Worm (Caenorhabditis elegans) whole organism, late embryonic: ENCODE results near the gene F11C1.1.

Experiments
- C38D4.7 ChIP-seq: fragments of 200-800 bp; sonication (Bioruptor generic); optimal IDR thresholded peaks from 2 replicates; lab custom pipeline; 2018; ENCODE audit warnings: mild to moderate bottlenecking, missing genetic modification characterization, moderate library complexity, missing compliant biosample characterization
- K02D7.2 ChIP-seq: sonication (generic microtip); optimal IDR thresholded peaks from 2 replicates; lab custom pipeline; 2017; ENCODE audit warnings: mild to moderate bottlenecking, missing genetic modification characterization, missing compliant biosample characterization
- T23F11.4 ChIP-seq: fragments of 200-800 bp; sonication (Bioruptor generic); optimal IDR thresholded peaks from 2 replicates; lab custom pipeline; 2018; ENCODE audit warnings: mild to moderate bottlenecking, missing genetic modification characterization, missing compliant biosample characterization
- ahr-1 ChIP-seq: sonication (generic microtip); optimal IDR thresholded peaks from 2 replicates; lab custom pipeline; 2016; ENCODE audit warnings: missing genetic modification characterization, missing compliant biosample characterization
- ama-1 ChIP-seq: fragments of 150-350 bp; optimal IDR thresholded peaks from 2 replicates; lab custom pipeline; 2014
- ceh-18 ChIP-seq: sonication (generic microtip); optimal IDR thresholded peaks from 2 replicates; lab custom pipeline; 2016; ENCODE audit warnings: missing genetic modification characterization, missing compliant biosample characterization
- ceh-22 ChIP-seq: sonication (generic microtip); optimal IDR thresholded peaks from 2 replicates; lab custom pipeline; 2017; ENCODE audit warnings: missing biosample characterization, missing genetic modification characterization
- ceh-48 ChIP-seq: sonication (generic microtip); optimal IDR thresholded peaks from 2 replicates; lab custom pipeline; 2016; ENCODE audit warnings: missing genetic modification characterization, inconsistent platforms, missing compliant biosample characterization
- ceh-6 ChIP-seq: fragments of 200-800 bp; sonication (Bioruptor generic); optimal IDR thresholded peaks from 2 replicates; lab custom pipeline; 2018; ENCODE audit warnings: mild to moderate bottlenecking, missing genetic modification characterization, missing compliant biosample characterization
- ceh-9 ChIP-seq: sonication (generic microtip); optimal IDR thresholded peaks from 2 replicates; lab custom pipeline; 2016; ENCODE audit warnings: mild to moderate bottlenecking, missing genetic modification characterization, inconsistent platforms, missing compliant biosample characterization
- che-1 ChIP-seq: sonication (generic microtip); optimal IDR thresholded peaks from 2 replicates; lab custom pipeline; 2016; ENCODE audit warnings: mild to moderate bottlenecking, missing genetic modification characterization, missing compliant biosample characterization
- dmd-4 ChIP-seq: sonication (generic microtip); optimal IDR thresholded peaks from 2 replicates; lab custom pipeline; 2016; ENCODE audit warnings: borderline replicate concordance, missing genetic modification characterization, missing compliant biosample characterization
- dve-1 ChIP-seq: sonication (generic microtip); optimal IDR thresholded peaks from 2 replicates; lab custom pipeline; 2017; ENCODE audit warnings: antibody characterized with exemption, mild to moderate bottlenecking, missing genetic modification characterization, missing compliant biosample characterization
- elt-2 ChIP-seq: sonication (generic microtip); optimal IDR thresholded peaks from 2 replicates; lab custom pipeline; 2016; ENCODE audit warnings: missing genetic modification reagents, missing genetic modification characterization, missing compliant biosample characterization
- elt-4 ChIP-seq: sonication (generic microtip); optimal IDR thresholded peaks from 2 replicates; lab custom pipeline; 2016; ENCODE audit warnings: missing genetic modification characterization, missing compliant biosample characterization
- ets-4 ChIP-seq: sonication (generic microtip); optimal IDR thresholded peaks from 2 replicates; lab custom pipeline; 2016; ENCODE audit warnings: missing genetic modification characterization, missing compliant biosample characterization
- fax-1 ChIP-seq: sonication (generic microtip); optimal IDR thresholded peaks from 2 replicates; lab custom pipeline; 2016; ENCODE audit warnings: missing genotype, missing genetic modification characterization, missing compliant biosample characterization
- fkh-6 ChIP-seq: sonication (generic microtip); optimal IDR thresholded peaks from 2 replicates; lab custom pipeline; 2016; ENCODE audit warnings: missing genetic modification characterization, missing compliant biosample characterization
- gmeb-2 ChIP-seq: sonication (generic microtip); optimal IDR thresholded peaks from 2 replicates; lab custom pipeline; 2016; ENCODE audit warnings: missing genetic modification characterization, inconsistent platforms, missing compliant biosample characterization
- hlh-13 ChIP-seq: fragments of 200-800 bp; sonication (Bioruptor generic); optimal IDR thresholded peaks from 2 replicates; lab custom pipeline; 2018; ENCODE audit warnings: mild to moderate bottlenecking, missing genetic modification characterization, missing compliant biosample characterization
- hlh-30 ChIP-seq: sonication (generic microtip); optimal IDR thresholded peaks from 2 replicates; lab custom pipeline; 2017; ENCODE audit warnings: antibody characterized with exemption, missing genetic modification characterization, missing compliant biosample characterization; ENCODE audit not compliant: insufficient read depth
- hlh-6 ChIP-seq: sonication (generic microtip); optimal IDR thresholded peaks from 2 replicates; lab custom pipeline; 2016; ENCODE audit warnings: missing genotype, missing genetic modification characterization, missing compliant biosample characterization
- lim-6 ChIP-seq: sonication (generic microtip); optimal IDR thresholded peaks from 2 replicates; lab custom pipeline; 2016; ENCODE audit warnings: missing genetic modification characterization, missing compliant biosample characterization
- madf-2 ChIP-seq: sonication (generic microtip); optimal IDR thresholded peaks from 2 replicates; lab custom pipeline; 2017; ENCODE audit warnings: missing genetic modification characterization, missing compliant biosample characterization
- mec-3 ChIP-seq: sonication (generic microtip); optimal IDR thresholded peaks from 2 replicates; lab custom pipeline; 2016; ENCODE audit warnings: borderline replicate concordance, missing genetic modification characterization, missing compliant biosample characterization
- nhr-11 ChIP-seq: fragments of 150-350 bp; optimal IDR thresholded peaks from 2 replicates; lab custom pipeline; 2014; ENCODE audit warnings: missing biosample characterization, missing genetic modification characterization
- odd-2 ChIP-seq: sonication (generic microtip); optimal IDR thresholded peaks from 2 replicates; lab custom pipeline; 2017; ENCODE audit warnings: antibody characterized with exemption, mild to moderate bottlenecking, missing genetic modification characterization, missing compliant biosample characterization
- pag-3 ChIP-seq: sonication (generic microtip); optimal IDR thresholded peaks from 2 replicates; lab custom pipeline; 2016; ENCODE audit warnings: missing compliant biosample characterization, missing genetic modification characterization, borderline replicate concordance
- pax-1 ChIP-seq: fragments of 150-350 bp; optimal IDR thresholded peaks from 2 replicates; lab custom pipeline; 2014; ENCODE audit warnings: missing biosample characterization, missing genetic modification characterization
- pha-2 ChIP-seq: sonication (generic microtip); optimal IDR thresholded peaks from 2 replicates; lab custom pipeline; 2017; ENCODE audit warnings: mild to moderate bottlenecking, missing genetic modification characterization, missing compliant biosample characterization
- pros-1 ChIP-seq: fragments of 150-350 bp; optimal IDR thresholded peaks from 2 replicates; lab custom pipeline; 2014; ENCODE audit warnings: missing biosample characterization, missing genetic modification reagents, missing genetic modification characterization
- ref-2 ChIP-seq: sonication (generic microtip); optimal IDR thresholded peaks from 2 replicates; lab custom pipeline; 2016; ENCODE audit warnings: missing genetic modification characterization, missing compliant biosample characterization
- rnt-1 ChIP-seq: sonication (generic microtip); optimal IDR thresholded peaks from 2 replicates; lab custom pipeline; 2016; ENCODE audit warnings: missing genetic modification characterization, missing compliant biosample characterization
- sox-2 ChIP-seq: fragments of 200-800 bp; sonication (Bioruptor generic); IDR thresholded peaks from 2 replicates; pipeline ENCODE4 v1.3.6; 2022; ENCODE audit warnings: missing genetic modification reagents, missing genetic modification characterization, missing compliant biosample characterization
- tbx-2 ChIP-seq: sonication (generic microtip); optimal IDR thresholded peaks from 2 replicates; lab custom pipeline; 2016; ENCODE audit warnings: missing genetic modification characterization, missing compliant biosample characterization
- tbx-7 ChIP-seq: sonication (generic microtip); optimal IDR thresholded peaks from 2 replicates; lab custom pipeline; 2016; ENCODE audit warnings: missing genotype, missing genetic modification characterization, missing compliant biosample characterization
- unc-3 ChIP-seq, 2 experiments: fragments of 200-800 bp in 1 of 2; sonication (Bioruptor generic) in 1 of 2; sonication (generic microtip) in 1 of 2; conservative IDR thresholded peaks in 1 of 2; optimal IDR thresholded peaks in 1 of 2; 2 replicates each; pipeline versions ENCODE4 v1.3.6 to Lab custom; 2016 to 2022; ENCODE audit warnings: missing compliant biosample characterization in 2 of 2, missing genetic modification characterization in 2 of 2, missing genetic modification reagents in 1 of 2
- unc-42 ChIP-seq: sonication (generic microtip); optimal IDR thresholded peaks from 2 replicates; lab custom pipeline; 2016; ENCODE audit warnings: missing genotype, missing genetic modification characterization, missing compliant biosample characterization
- unc-55 ChIP-seq: sonication (generic microtip); optimal IDR thresholded peaks from 2 replicates; lab custom pipeline; 2017; ENCODE audit warnings: missing biosample characterization, missing genetic modification reagents, missing genetic modification characterization

F11C1.1 gene

ce11 chrX:13016290-13016689 is 25.9 kb upstream of the F11C1.1 start:
- no peak for TF ChIP-seq unc-3 (GFP tag; conservative IDR thresholded peaks at IDR 0.05; lab: Robert Waterston, UW)
- no peak for TF ChIP-seq unc-3 (tag; optimal IDR thresholded peaks at IDR 0.05; lab: Kevin White, UChicago)
- no peak for TF ChIP-seq hlh-6
- no peak for TF ChIP-seq unc-42 (tag; lab: Kevin White, UChicago)
- TF ChIP-seq hlh-30, result no peak
- TF ChIP-seq lim-6 (tag; lab: Kevin White, UChicago), result no peak
- TF ChIP-seq pha-2, result no peak
- no peak for TF ChIP-seq ref-2
- no peak for TF ChIP-seq ceh-48 (tag; lab: Kevin White, UChicago)
- no peak for TF ChIP-seq fax-1 (tag; lab: Kevin White, UChicago)
- TF ChIP-seq ahr-1 (tag; lab: Kevin White, UChicago), result no peak
- TF ChIP-seq hlh-13 (GFP tag; lab: Kevin White, UChicago), result no peak
- no peak for TF ChIP-seq pax-1
- no peak for TF ChIP-seq T23F11.4 (GFP tag; lab: Kevin White, UChicago)
- no peak for TF ChIP-seq nhr-11 (tag; lab: Kevin White, UChicago)

- TF ChIP-seq ceh-9 (tag; lab: Kevin White, UChicago), result no peak
- TF ChIP-seq gmeb-2 (tag; lab: Kevin White, UChicago), result no peak
- no peak for TF ChIP-seq C38D4.7 (GFP tag; lab: Kevin White, UChicago)
- TF ChIP-seq ref-2, result no peak
- no peak for TF ChIP-seq ceh-22 (tag; lab: Kevin White, UChicago)
- no peak for TF ChIP-seq che-1 (tag; lab: Kevin White, UChicago)
- TF ChIP-seq madf-2 (tag; lab: Kevin White, UChicago), result no peak
- no peak for TF ChIP-seq K02D7.2 (tag; lab: Kevin White, UChicago)
- no peak for TF ChIP-seq ceh-48 (tag; lab: Kevin White, UChicago)
- TF ChIP-seq ets-4, result no peak
- no peak for TF ChIP-seq elt-4
- no peak for TF ChIP-seq dve-1 (tag; lab: Kevin White, UChicago)
- no peak for TF ChIP-seq elt-2
These were observed 24.0 kb upstream of the F11C1.1 start for ce11 chrX:13014341-13014740.

ce11 chrX:13011897-13012296 is 21.5 kb upstream of the F11C1.1 start:
- no peak for TF ChIP-seq hlh-30
- no peak for TF ChIP-seq fax-1 (tag; lab: Kevin White, UChicago)
- no peak for TF ChIP-seq odd-2 (tag; lab: Kevin White, UChicago)
- no peak for TF ChIP-seq ama-1 (lab: Kevin White, UChicago)
- TF ChIP-seq tbx-2 (tag; lab: Kevin White, UChicago), result peak; percentile 64
- TF ChIP-seq ceh-6 (GFP tag; lab: Kevin White, UChicago), result no peak
- no peak for TF ChIP-seq ceh-48 (tag; lab: Kevin White, UChicago)
- TF ChIP-seq mec-3 (tag; lab: Kevin White, UChicago), result no peak
- TF ChIP-seq hlh-6, result no peak
- TF ChIP-seq unc-55 (GFP tag; lab: Kevin White, UChicago), result peak; percentile 2
- no peak for TF ChIP-seq sox-2 (GFP tag; lab: Robert Waterston, UW)
- no peak for TF ChIP-seq tbx-7 (tag; lab: Kevin White, UChicago)
- TF ChIP-seq ceh-18 (tag; lab: Kevin White, UChicago), result no peak
- no peak for TF ChIP-seq dmd-4
- no peak for TF ChIP-seq pag-3
- TF ChIP-seq rnt-1 (tag; lab: Kevin White, UChicago), result peak; percentile 6
- no peak for TF ChIP-seq fkh-6 (tag; lab: Kevin White, UChicago)
- TF ChIP-seq pax-1, result no peak
- no peak for TF ChIP-seq elt-2
- TF ChIP-seq pros-1 (tag; lab: Kevin White, UChicago), result no peak
